Fruit fly (Drosophila melanogaster): ENCODE results near the gene mRpL15.

The mRpL15 gene

DNA sequence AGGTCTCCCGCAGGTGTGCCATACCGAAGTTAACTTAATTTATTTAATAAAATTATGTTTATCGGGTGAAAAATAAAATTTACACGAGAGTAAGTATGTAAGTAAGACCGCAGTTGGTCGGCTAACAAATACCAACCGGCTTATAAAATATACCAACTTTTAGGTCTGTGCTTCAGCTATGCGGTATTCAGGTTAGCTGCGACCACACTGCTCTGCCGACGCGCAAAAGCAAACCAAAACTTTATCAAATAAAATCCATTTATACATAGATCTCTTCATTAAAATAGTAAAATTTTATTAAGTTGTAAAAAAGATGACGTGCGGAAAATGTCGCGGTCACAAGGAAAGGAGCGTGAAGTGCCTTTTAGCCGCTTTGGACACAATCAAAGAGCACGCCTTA is at the start of gene mRpL15, which contains the start of gene CtIP:
TSS of gene mRpL15 (minus strand) at position 141 of the 400 bp plus-strand sequence.
TSS of gene CtIP (plus strand) at position 182 of the 400 bp plus-strand sequence.
- TF ChIP-seq ttk (optimal IDR thresholded peaks at IDR 0.05), result no peak
- no peak for TF ChIP-seq psq (optimal IDR thresholded peaks at IDR 0.05)

- no peak for TF ChIP-seq Myc (optimal IDR thresholded peaks at IDR 0.05)
- TF ChIP-seq insv (optimal IDR thresholded peaks at IDR 0.05), result no peak
- TF ChIP-seq ttk (optimal IDR thresholded peaks at IDR 0.05), result no peak
- no peak for TF ChIP-seq h (optimal IDR thresholded peaks at IDR 0.05)
- no peak for TF ChIP-seq Sin3A (optimal IDR thresholded peaks at IDR 0.05)
- no peak for TF ChIP-seq psq (optimal IDR thresholded peaks at IDR 0.05)
These were observed 38.8 kb upstream of the mRpL15 start for dm6 chr3L:20474789-20475208.

DNA sequence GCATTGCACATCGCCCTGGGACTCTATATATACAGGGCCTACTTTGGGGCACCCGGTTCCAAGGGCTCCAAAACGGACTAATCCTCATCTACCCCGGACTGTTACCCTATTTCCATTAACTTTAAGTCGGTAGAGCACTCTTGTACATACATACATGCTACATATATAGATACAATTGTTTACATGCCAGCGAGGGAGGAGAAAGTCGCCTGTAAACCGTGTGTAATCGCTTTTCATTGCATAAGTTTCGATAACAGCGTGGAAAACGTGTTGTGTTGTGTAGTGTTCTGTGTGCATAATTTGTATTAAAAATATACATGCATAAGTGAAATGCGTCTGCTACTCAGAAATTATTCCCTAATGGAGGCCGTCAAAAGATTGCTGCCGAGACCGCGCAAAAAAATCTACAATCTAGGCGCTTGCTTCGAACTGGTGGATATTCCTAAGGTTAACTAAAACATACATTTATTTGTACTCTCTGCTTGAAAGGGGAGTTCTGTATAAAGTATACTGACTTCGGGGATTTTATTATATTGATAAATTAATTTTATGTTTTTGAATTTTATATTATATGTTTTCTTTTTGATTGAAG is 38.3 kb upstream of the mRpL15 start, which contains the start of gene isoQC:
TSS of gene isoQC (plus strand) at position 270 of the 592 bp plus-strand sequence.
- no peak for TF ChIP-seq h (optimal IDR thresholded peaks at IDR 0.05)
- no peak for TF ChIP-seq Myc (optimal IDR thresholded peaks at IDR 0.05)

dm6 chr3L:20473021-20473799 is 37.2 kb upstream of the mRpL15 start, which contains the start of the genes CG32428 and CG5969:
TSS of gene CG32428 (minus strand) at chr3L:20473723.
TSS of gene CG5969 (plus strand) at chr3L:20473783.
- no peak for TF ChIP-seq Sin3A (optimal IDR thresholded peaks at IDR 0.05)
- TF ChIP-seq ttk (optimal IDR thresholded peaks at IDR 0.05), result no peak
- TF ChIP-seq h (optimal IDR thresholded peaks at IDR 0.05), result no peak
- TF ChIP-seq psq (optimal IDR thresholded peaks at IDR 0.05), result no peak
- TF ChIP-seq insv (optimal IDR thresholded peaks at IDR 0.05), result no peak
- no peak for TF ChIP-seq Myc (optimal IDR thresholded peaks at IDR 0.05)

- TF ChIP-seq h (optimal IDR thresholded peaks at IDR 0.05), result no peak
- TF ChIP-seq ttk (optimal IDR thresholded peaks at IDR 0.05), result no peak
- no peak for TF ChIP-seq Sin3A (optimal IDR thresholded peaks at IDR 0.05)
- TF ChIP-seq Myc (optimal IDR thresholded peaks at IDR 0.05), result no peak
- TF ChIP-seq insv (optimal IDR thresholded peaks at IDR 0.05), result no peak
- no peak for TF ChIP-seq psq (optimal IDR thresholded peaks at IDR 0.05)
These were observed 36.6 kb upstream of the mRpL15 start for dm6 chr3L:20472607-20473006.

dm6 chr3L:20471499-20472313 is 35.7 kb upstream of the mRpL15 start:
- no peak for TF ChIP-seq ttk (optimal IDR thresholded peaks at IDR 0.05)
- no peak for TF ChIP-seq Sin3A (optimal IDR thresholded peaks at IDR 0.05)
- TF ChIP-seq Myc (optimal IDR thresholded peaks at IDR 0.05), result no peak
- no peak for TF ChIP-seq h (optimal IDR thresholded peaks at IDR 0.05)
- no peak for TF ChIP-seq psq (optimal IDR thresholded peaks at IDR 0.05)
- TF ChIP-seq insv (optimal IDR thresholded peaks at IDR 0.05), result no peak

DNA sequence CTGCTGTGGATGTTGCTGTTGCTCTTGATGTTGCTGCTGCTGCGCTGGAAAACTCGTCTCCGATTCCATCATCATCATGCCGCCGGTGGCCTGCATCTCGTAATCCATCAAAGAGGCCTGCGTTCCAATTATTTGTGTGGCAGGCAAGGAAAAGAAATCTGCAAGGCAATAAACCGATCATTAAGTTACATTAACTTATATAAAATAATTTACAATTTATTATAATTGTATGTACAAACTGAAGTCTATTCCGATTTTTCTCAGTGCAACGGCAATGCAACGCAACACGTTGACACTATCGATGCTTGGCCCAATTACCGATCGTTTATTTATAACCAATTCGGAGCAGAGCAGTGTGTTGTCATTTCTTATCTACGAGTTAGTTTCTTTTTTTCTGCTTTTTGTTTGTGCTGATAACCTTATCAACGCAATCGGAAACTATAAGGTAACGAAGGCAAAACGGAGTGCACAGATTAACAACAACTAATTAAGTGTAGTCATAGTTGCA is 35.0 kb upstream of the mRpL15 start:
- no peak for TF ChIP-seq Myc (optimal IDR thresholded peaks at IDR 0.05)
- no peak for TF ChIP-seq Sin3A (optimal IDR thresholded peaks at IDR 0.05)

DNA sequence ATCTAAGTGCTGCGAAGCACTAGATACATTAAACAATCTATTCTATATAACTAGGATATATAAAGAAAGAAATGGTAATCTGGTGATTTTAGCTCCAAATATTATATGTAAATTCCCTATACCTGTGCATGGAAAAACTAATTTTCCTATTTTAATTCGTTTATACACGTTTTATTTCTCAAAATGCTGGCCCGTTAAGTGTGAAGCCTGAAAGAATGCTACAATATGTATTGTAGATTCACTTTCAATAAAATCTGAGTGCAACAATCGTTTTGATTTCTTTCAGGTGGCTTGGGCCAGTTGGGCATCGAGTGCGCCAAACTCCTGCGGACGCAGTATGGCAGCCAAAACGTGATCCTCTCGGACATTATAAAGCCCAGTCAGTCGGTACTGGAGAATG is 31.4 kb upstream of the mRpL15 start:
- TF ChIP-seq insv (optimal IDR thresholded peaks at IDR 0.05) (no peak), h (optimal IDR thresholded peaks at IDR 0.05) (no peak)

dm6 chr3L:20466599-20466998 is 30.6 kb upstream of the mRpL15 start, which contains the start of gene Tdh:
TSS of gene Tdh (plus strand) at chr3L:20466944.
- no peak for TF ChIP-seq Sin3A (optimal IDR thresholded peaks at IDR 0.05)
- TF ChIP-seq ttk (optimal IDR thresholded peaks at IDR 0.05), result no peak
- TF ChIP-seq Myc (optimal IDR thresholded peaks at IDR 0.05), result no peak
- TF ChIP-seq insv (optimal IDR thresholded peaks at IDR 0.05), result no peak
- TF ChIP-seq h (optimal IDR thresholded peaks at IDR 0.05), result no peak
- no peak for TF ChIP-seq psq (optimal IDR thresholded peaks at IDR 0.05)

DNA sequence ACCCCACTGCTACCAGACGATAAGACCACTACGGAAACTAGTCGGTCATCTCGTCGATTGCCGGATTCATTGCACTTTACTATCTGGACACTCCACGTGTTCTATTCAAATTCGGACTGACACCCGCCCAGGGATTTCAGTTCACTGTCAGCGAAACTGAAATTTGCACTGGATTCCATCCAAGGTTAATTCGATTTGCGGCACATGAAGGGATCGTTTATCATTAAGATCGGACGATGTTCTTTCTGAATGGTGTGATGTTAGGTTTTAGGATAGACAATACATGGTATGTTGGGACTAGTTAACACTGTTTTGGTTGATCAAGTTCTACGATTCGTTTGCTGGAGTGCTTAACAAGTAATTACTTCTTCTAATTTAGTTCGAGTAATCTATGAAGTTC is 29.9 kb upstream of the mRpL15 start, which contains the start of gene CG42764:
TSS of gene CG42764 (minus strand) at position 101 of the 400 bp plus-strand sequence.
- TF ChIP-seq h (optimal IDR thresholded peaks at IDR 0.05) (no peak), ttk (optimal IDR thresholded peaks at IDR 0.05) (no peak), psq (optimal IDR thresholded peaks at IDR 0.05) (no peak), Sin3A (optimal IDR thresholded peaks at IDR 0.05) (no peak), Myc (optimal IDR thresholded peaks at IDR 0.05) (no peak), insv (optimal IDR thresholded peaks at IDR 0.05) (no peak)

DNA sequence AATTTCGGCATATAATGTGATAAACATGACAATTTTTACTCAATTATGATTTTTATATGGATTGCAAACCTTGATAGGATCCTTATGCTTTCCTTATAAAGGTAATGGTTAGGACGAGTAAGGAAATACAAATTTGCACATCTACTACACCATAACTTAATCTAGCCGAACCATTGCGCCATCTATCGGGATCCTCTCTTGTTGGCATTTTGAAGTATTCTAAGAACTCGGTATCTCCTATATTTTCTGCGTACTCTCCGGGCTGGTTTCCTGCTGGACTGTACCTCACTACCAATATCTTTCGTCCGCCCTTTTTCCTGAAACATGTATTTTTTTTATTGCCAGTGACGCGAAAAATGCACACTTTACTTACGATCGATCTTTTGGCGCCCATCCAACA is 28.7 kb upstream of the mRpL15 start, which contains the start of gene atk:
TSS of gene atk (minus strand) at position 186 of the 400 bp plus-strand sequence.
- no peak for TF ChIP-seq Myc (optimal IDR thresholded peaks at IDR 0.05)
- no peak for TF ChIP-seq insv (optimal IDR thresholded peaks at IDR 0.05)
- TF ChIP-seq Sin3A (optimal IDR thresholded peaks at IDR 0.05), result no peak
- no peak for TF ChIP-seq h (optimal IDR thresholded peaks at IDR 0.05)
- no peak for TF ChIP-seq ttk (optimal IDR thresholded peaks at IDR 0.05)
- TF ChIP-seq psq (optimal IDR thresholded peaks at IDR 0.05), result no peak

DNA sequence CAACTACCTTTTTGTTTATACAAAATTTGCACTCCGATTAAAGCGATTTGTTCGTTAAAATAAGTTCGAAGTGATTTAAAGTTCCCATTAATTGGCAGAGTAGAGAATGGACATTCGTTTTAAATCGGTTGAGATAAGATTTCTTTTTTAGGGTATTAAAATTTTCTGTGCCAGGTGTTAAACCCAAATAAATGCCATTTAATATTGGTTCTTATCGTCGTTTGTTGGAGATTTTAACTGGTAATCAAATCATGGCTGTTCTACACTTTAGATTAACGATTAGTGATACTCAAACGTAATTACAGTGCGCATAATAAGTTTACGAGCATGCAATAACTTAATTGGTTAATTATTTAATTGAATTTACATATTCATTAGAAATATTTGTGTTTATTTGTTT is 26.4 kb upstream of the mRpL15 start:
- TF ChIP-seq Sin3A (optimal IDR thresholded peaks at IDR 0.05) (no peak), insv (optimal IDR thresholded peaks at IDR 0.05) (no peak), Myc (optimal IDR thresholded peaks at IDR 0.05) (no peak)

All from Kc167 (cell line).